Worm (Caenorhabditis elegans): ENCODE measurements around the gene clec-223.
A peak's percentile ranks its signal among the peaks of the same experiment; 100 is the strongest.

clec-223 gene

ce11 chrV:11311013-11311472, 38.1 kb downstream of the clec-223 start, which contains the start of gene T03F7.7 (continued):
- TF ChIP-seq dpl-1 (GFP tag; optimal IDR thresholded peaks at IDR 0.05): no peak
- no peak for TF ChIP-seq attf-4 (tag; optimal IDR thresholded peaks at IDR 0.05)
- no peak for TF ChIP-seq ceh-32 (tag; optimal IDR thresholded peaks at IDR 0.05; ENCODE audit: poor library complexity)
- peak; percentile 84 for TF ChIP-seq lin-1 (GFP tag; IDR thresholded peaks at IDR 0.05)
- TF ChIP-seq T20F7.1 (GFP tag; optimal IDR thresholded peaks at IDR 0.05): no peak
- no peak for TF ChIP-seq lin-15B (tag; optimal IDR thresholded peaks at IDR 0.05)
- no peak for TF ChIP-seq sdz-12 (GFP tag; optimal IDR thresholded peaks at IDR 0.05)
- peak; percentile 85 for TF ChIP-seq nhr-28 (tag; optimal IDR thresholded peaks at IDR 0.05)
- TF ChIP-seq dve-1 (tag; optimal IDR thresholded peaks at IDR 0.05; ENCODE audit: insufficient read depth): no peak
- TF ChIP-seq nhr-111 (GFP tag; optimal IDR thresholded peaks at IDR 0.05): no peak
- TF ChIP-seq lin-13 (GFP tag; optimal IDR thresholded peaks at IDR 0.05): no peak
- TF ChIP-seq spr-1 (tag; optimal IDR thresholded peaks at IDR 0.05): no peak
- TF ChIP-seq dmd-6 (GFP tag; IDR thresholded peaks at IDR 0.05): peak; percentile 85
- TF ChIP-seq php-3 (GFP tag; IDR thresholded peaks at IDR 0.05): peak; percentile 75

- peak; percentile 77 for TF ChIP-seq aha-1 (tag)
- no peak for TF ChIP-seq snpc-1.2 (GFP tag; IDR thresholded peaks at IDR 0.05)
- TF ChIP-seq unc-62 (GFP tag; optimal IDR thresholded peaks at IDR 0.05 in 1 of 2): peak in 1 of 2 experiments; percentile 24
- no peak for TF ChIP-seq unc-62 (tag; optimal IDR thresholded peaks at IDR 0.05)
Measured at ce11 chrV:11312904-11313303, 40.0 kb downstream of the clec-223 start.

ce11 chrV:11314025-11314880, 41.3 kb downstream of the clec-223 start:
- TF ChIP-seq gei-8 (GFP tag; optimal IDR thresholded peaks at IDR 0.05) (peak; percentile 99), pqm-1 (tag; optimal IDR thresholded peaks at IDR 0.05) (peak; percentile 60), Y75B8A.6 (GFP tag; IDR thresholded peaks at IDR 0.05) (peak; percentile 97), ceh-82 (tag; optimal IDR thresholded peaks at IDR 0.05) (no peak), hmg-1.1 (GFP tag; IDR thresholded peaks at IDR 0.05) (peak; percentile 93), pha-4 (GFP tag; IDR thresholded peaks at IDR 0.05) (peak; percentile 99), pha-4 (tag; optimal IDR thresholded peaks at IDR 0.05) (no peak), tra-1 (GFP tag; IDR thresholded peaks at IDR 0.05) (peak; percentile 99), F10B5.3 (tag; optimal IDR thresholded peaks at IDR 0.05) (peak; percentile 88), dmd-8 (GFP tag; IDR thresholded peaks at IDR 0.05) (peak; percentile 100), aha-1 (tag) (peak; percentile 93), daf-8 (GFP tag; IDR thresholded peaks at IDR 0.05) (0 out of 2 replicates have a peak, but pooled peaks have one; percentile 59), lin-13 (GFP tag; optimal IDR thresholded peaks at IDR 0.05) (peak; percentile 87), ztf-11 (tag; optimal IDR thresholded peaks at IDR 0.05) (no peak), F49E8.2 (tag; optimal IDR thresholded peaks at IDR 0.05; ENCODE audit: borderline replicate concordance) (peak; percentile 74), F26F4.8 (GFP tag; conservative IDR thresholded peaks at IDR 0.05) (peak; percentile 100), tag-97 (GFP tag; IDR thresholded peaks at IDR 0.05) (0 out of 2 replicates have a peak, but pooled peaks have one; percentile 85), fos-1 (tag; optimal IDR thresholded peaks at IDR 0.05) (no peak), lin-15B (tag; optimal IDR thresholded peaks at IDR 0.05) (peak; percentile 28), mxl-3 (GFP tag; optimal IDR thresholded peaks at IDR 0.05) (peak; percentile 95), nhr-10 (tag; optimal IDR thresholded peaks at IDR 0.05) (peak; percentile 76), zip-11 (GFP tag; IDR thresholded peaks at IDR 0.05) (peak; percentile 93), T26A8.4 (GFP tag; IDR thresholded peaks at IDR 0.05) (peak; percentile 96), ZK337.2 (GFP tag; IDR thresholded peaks at IDR 0.05) (peak; percentile 95), ctbp-1 (GFP tag; IDR thresholded peaks at IDR 0.05) (peak; percentile 98), F44E2.7 (GFP tag; IDR thresholded peaks at IDR 0.05) (peak; percentile 99), lir-3 (tag; optimal IDR thresholded peaks at IDR 0.05) (peak; percentile 92), hlh-30 (tag; optimal IDR thresholded peaks at IDR 0.05; ENCODE audit: insufficient read depth) (peak; percentile 98), F37D6.2 (tag; optimal IDR thresholded peaks at IDR 0.05) (peak; percentile 68), nhr-11 (tag; optimal IDR thresholded peaks at IDR 0.05) (peak; percentile 57), Y5F2A.4 (GFP tag; optimal IDR thresholded peaks at IDR 0.05) (peak; percentile 97), duxl-1 (tag; optimal IDR thresholded peaks at IDR 0.05; ENCODE audit: poor library complexity) (peak; percentile 91)
